Fruit fly (Drosophila melanogaster) whole organism: ENCODE data around the gene Taf4.

Experiments used
- CG8478 ChIP-seq: fragments of >200 bp; optimal IDR thresholded peaks from 2 replicates; lab custom pipeline; 2018; ENCODE audit warnings: inconsistent platforms
- Dll ChIP-seq: fragments of >200 bp; optimal IDR thresholded peaks from 2 replicates; lab custom pipeline; 2017
- pan ChIP-seq: fragments of >200 bp; optimal IDR thresholded peaks from 2 replicates; lab custom pipeline; 2017
- psq ChIP-seq: fragments of >200 bp; optimal IDR thresholded peaks from 2 replicates; lab custom pipeline; 2017

DNA sequence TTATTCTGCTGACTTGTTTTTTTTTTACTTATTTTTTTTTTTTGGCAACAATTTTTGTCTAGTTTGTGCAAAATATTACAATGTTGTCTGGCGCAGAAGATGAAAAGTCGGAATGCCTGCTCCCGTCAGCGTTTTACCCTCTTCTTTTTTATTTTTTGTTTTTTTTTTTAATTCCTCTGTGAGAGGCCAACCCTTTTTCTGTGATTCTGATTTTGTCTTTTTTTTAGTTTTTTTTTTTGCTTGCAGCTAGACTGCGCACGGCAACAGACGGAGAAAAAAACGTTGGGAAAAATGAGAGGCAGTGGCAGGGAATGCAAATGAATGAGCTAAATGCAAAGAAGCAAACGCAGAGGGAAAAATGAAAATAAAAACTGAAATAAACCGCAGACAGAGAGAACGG, 40.1 kb downstream of the Taf4 start:
- TF ChIP-seq CG8478 (lab: Kevin White, UChicago) (no peak), psq (no peak), pan (no peak), Dll (lab: Kevin White, UChicago) (no peak)
